Worm (Caenorhabditis elegans) whole organism, L4 larva: Measurements from ENCODE around the gene F49F1.15.
"Not testable (repeated sequence)": the region's sequence is repeated elsewhere in the genome, so short reads cannot be mapped to it uniquely, and the experiment has no call there.

ENCODE experiments used
- F37D6.2 ChIP-seq: sonication (generic microtip); optimal IDR thresholded peaks from 2 replicates; lab custom pipeline; 2016; ENCODE audit warnings: mild to moderate bottlenecking, missing genetic modification characterization, missing compliant biosample characterization
- Y105C5A.15 ChIP-seq: fragments of 200-800 bp; sonication (Bioruptor generic); IDR thresholded peaks from 2 replicates; pipeline ENCODE4 v1.3.6; 2022; ENCODE audit warnings: missing genetic modification characterization, missing compliant biosample characterization
- Y5F2A.4 ChIP-seq: fragments of 200-800 bp; sonication (Bioruptor generic); optimal IDR thresholded peaks from 2 replicates; lab custom pipeline; 2018; ENCODE audit warnings: mild to moderate bottlenecking, missing genetic modification characterization, missing compliant biosample characterization
- aha-1 ChIP-seq: fragments of 150-350 bp; peaks from one replicate; lab custom pipeline; 2014; ENCODE audit warnings: missing biosample characterization, missing genetic modification characterization
- aly-2 ChIP-seq: sonication (generic microtip); optimal IDR thresholded peaks from 2 replicates; lab custom pipeline; 2018; ENCODE audit warnings: missing biosample characterization, missing genetic modification characterization
- ama-1 ChIP-seq: fragments of 150-350 bp; optimal IDR thresholded peaks from 2 replicates; lab custom pipeline; 2014; ENCODE audit warnings: inconsistent platforms, mixed read lengths
- ceh-20 ChIP-seq: fragments of 200-800 bp; sonication (Bioruptor generic); IDR thresholded peaks from 2 replicates; pipeline ENCODE4 v1.3.6; 2022; ENCODE audit warnings: missing genetic modification reagents, missing genetic modification characterization, missing compliant biosample characterization
- ceh-28 ChIP-seq: fragments of 150-350 bp; optimal IDR thresholded peaks from 2 replicates; lab custom pipeline; 2014; ENCODE audit warnings: missing biosample characterization, missing genetic modification reagents, missing genetic modification characterization
- ceh-32 ChIP-seq: sonication (generic microtip); optimal IDR thresholded peaks from 2 replicates; lab custom pipeline; 2016; ENCODE audit warnings: mild to moderate bottlenecking, missing genetic modification characterization, missing compliant biosample characterization; ENCODE audit not compliant: poor library complexity
- ceh-82 ChIP-seq: sonication (generic microtip); optimal IDR thresholded peaks from 2 replicates; lab custom pipeline; 2017; ENCODE audit warnings: missing biosample characterization, missing genetic modification characterization
- cey-2 ChIP-seq: sonication (generic microtip); optimal IDR thresholded peaks from 3 replicates; lab custom pipeline; 2017; ENCODE audit warnings: missing genetic modification characterization, mild to moderate bottlenecking, missing compliant biosample characterization, antibody characterized with exemption, borderline replicate concordance; ENCODE audit not compliant: insufficient read depth
- ctbp-1 ChIP-seq: fragments of 200-800 bp; sonication (Bioruptor generic); IDR thresholded peaks from 2 replicates; pipeline ENCODE4 v1.3.6; 2022; ENCODE audit warnings: missing genetic modification reagents, missing genetic modification characterization, missing compliant biosample characterization
- daf-8 ChIP-seq: fragments of 200-800 bp; sonication (Bioruptor generic); IDR thresholded peaks from 2 replicates; pipeline ENCODE4 v1.3.6; 2022; ENCODE audit warnings: missing genetic modification characterization, missing compliant biosample characterization
- dmd-8 ChIP-seq: fragments of 200-800 bp; sonication (Bioruptor generic); IDR thresholded peaks from 2 replicates; pipeline ENCODE4 v1.3.6; 2022; ENCODE audit warnings: missing genetic modification characterization, missing compliant biosample characterization
- duxl-1 ChIP-seq: sonication (generic microtip); optimal IDR thresholded peaks from 2 replicates; lab custom pipeline; 2016; ENCODE audit warnings: mild to moderate bottlenecking, missing genetic modification characterization, moderate library complexity, missing compliant biosample characterization; ENCODE audit not compliant: poor library complexity
- egl-27 ChIP-seq: sonication (generic microtip); optimal IDR thresholded peaks from 3 replicates; lab custom pipeline; 2017; ENCODE audit warnings: missing biosample characterization, missing genetic modification reagents, missing genetic modification characterization
- fos-1 ChIP-seq: fragments of 150-350 bp; optimal IDR thresholded peaks from 2 replicates; lab custom pipeline; 2014; ENCODE audit warnings: missing biosample characterization, missing genetic modification characterization
- gei-8 ChIP-seq: fragments of 200-800 bp; sonication (Bioruptor generic); optimal IDR thresholded peaks from 2 replicates; lab custom pipeline; 2018; ENCODE audit warnings: mild to moderate bottlenecking, missing genetic modification characterization, missing compliant biosample characterization
- hif-1 ChIP-seq, 2 experiments: sonication (generic microtip); optimal IDR thresholded peaks; 2 replicates each; lab custom pipeline; 2016 to 2017; ENCODE audit warnings: missing compliant biosample characterization in 2 of 2, missing genetic modification characterization in 2 of 2, missing genetic modification reagents in 2 of 2, missing genotype in 2 of 2, mild to moderate bottlenecking in 1 of 2
- hlh-30 ChIP-seq: sonication (generic microtip); optimal IDR thresholded peaks from 2 replicates; lab custom pipeline; 2017; ENCODE audit warnings: antibody characterized with exemption, mild to moderate bottlenecking, missing genetic modification characterization, missing compliant biosample characterization; ENCODE audit not compliant: insufficient read depth
- jun-1 ChIP-seq: fragments of 150-350 bp; optimal IDR thresholded peaks from 2 replicates; lab custom pipeline; 2014; ENCODE audit warnings: missing biosample characterization, missing genetic modification reagents, missing genetic modification characterization
- lin-13 ChIP-seq: fragments of 150-350 bp; optimal IDR thresholded peaks from 2 replicates; lab custom pipeline; 2014; ENCODE audit warnings: missing biosample characterization, missing genetic modification reagents, missing genetic modification characterization
- lin-39 ChIP-seq: fragments of 150-350 bp; optimal IDR thresholded peaks from 2 replicates; lab custom pipeline; 2014; ENCODE audit warnings: missing biosample characterization, missing genetic modification reagents, missing genetic modification characterization
- lir-3 ChIP-seq: sonication (generic microtip); optimal IDR thresholded peaks from 2 replicates; lab custom pipeline; 2016; ENCODE audit warnings: mild to moderate bottlenecking, missing genetic modification characterization, missing compliant biosample characterization
- madf-5 ChIP-seq, 2 experiments: fragments of 200-800 bp; sonication (Bioruptor generic); IDR thresholded peaks; 2 replicates each; pipeline ENCODE4 v1.3.6; 2022; ENCODE audit warnings: missing compliant biosample characterization in 2 of 2, missing genetic modification characterization in 2 of 2
- mdl-1 ChIP-seq, 2 experiments: fragments of 150-350 bp in 1 of 2; sonication (generic microtip) in 1 of 2; optimal IDR thresholded peaks; 2 replicates each; lab custom pipeline; 2014 to 2017; ENCODE audit warnings: missing biosample characterization in 2 of 2, missing genetic modification characterization in 2 of 2
- mep-1 ChIP-seq: fragments of 150-350 bp; sonication (generic microtip); optimal IDR thresholded peaks from 3 replicates; lab custom pipeline; 2014; ENCODE audit warnings: missing biosample characterization, missing genetic modification characterization
- nhr-111 ChIP-seq: fragments of 200-800 bp; sonication (Bioruptor generic); optimal IDR thresholded peaks from 2 replicates; lab custom pipeline; 2018; ENCODE audit warnings: mild to moderate bottlenecking, missing genetic modification characterization, missing compliant biosample characterization
- nhr-237 ChIP-seq: sonication (generic microtip); optimal IDR thresholded peaks from 2 replicates; lab custom pipeline; 2017; ENCODE audit warnings: missing biosample characterization, missing genetic modification characterization
- nhr-28 ChIP-seq: fragments of 150-350 bp; optimal IDR thresholded peaks from 2 replicates; lab custom pipeline; 2014; ENCODE audit warnings: missing biosample characterization, missing genetic modification characterization
- nhr-48 ChIP-seq: sonication (generic microtip); optimal IDR thresholded peaks from 2 replicates; lab custom pipeline; 2016; ENCODE audit warnings: mild to moderate bottlenecking, missing genetic modification characterization, missing compliant biosample characterization
- nhr-77 ChIP-seq: fragments of 150-350 bp; optimal IDR thresholded peaks from 2 replicates; lab custom pipeline; 2014; ENCODE audit warnings: missing biosample characterization, missing genetic modification characterization
- php-3 ChIP-seq: fragments of 200-800 bp; sonication (Bioruptor generic); IDR thresholded peaks from 2 replicates; pipeline ENCODE4 v1.3.6; 2022; ENCODE audit warnings: missing genetic modification reagents, missing genetic modification characterization, missing compliant biosample characterization
- saeg-2 ChIP-seq: fragments of 200-800 bp; sonication (Bioruptor generic); IDR thresholded peaks from 2 replicates; pipeline ENCODE4 v1.3.6; 2022; ENCODE audit warnings: missing genetic modification reagents, missing genetic modification characterization, missing compliant biosample characterization
- set-16 ChIP-seq: fragments of 200-800 bp; sonication (Bioruptor generic); IDR thresholded peaks from 2 replicates; pipeline ENCODE4 v1.3.6; 2022; ENCODE audit warnings: missing genetic modification reagents, missing genetic modification characterization, missing compliant biosample characterization
- skn-1 ChIP-seq: fragments of 150-350 bp; optimal IDR thresholded peaks from 2 replicates; lab custom pipeline; 2014; ENCODE audit warnings: missing biosample characterization, missing genetic modification characterization
- tag-97 ChIP-seq: fragments of 200-800 bp; sonication (Bioruptor generic); IDR thresholded peaks from 2 replicates; pipeline ENCODE4 v1.3.6; 2022; ENCODE audit warnings: missing genetic modification characterization, missing compliant biosample characterization
- tra-1 ChIP-seq: fragments of 200-800 bp; sonication (Bioruptor generic); IDR thresholded peaks from 2 replicates; pipeline ENCODE4 v1.3.6; 2022; ENCODE audit warnings: missing genetic modification reagents, missing genetic modification characterization, missing compliant biosample characterization
- unc-39 ChIP-seq: sonication (generic microtip); optimal IDR thresholded peaks from 2 replicates; lab custom pipeline; 2017; ENCODE audit warnings: missing biosample characterization, missing genetic modification characterization
- unc-62 ChIP-seq, 3 experiments: fragments of 150-350 bp in 1 of 3; sonication (generic microtip); optimal IDR thresholded peaks in 2 of 3; peaks in 1 of 3; 1 replicate in 1 of 3; 2 replicates in 2 of 3; lab custom pipeline; 2014 to 2017; ENCODE audit warnings: missing biosample characterization in 3 of 3, missing genetic modification characterization in 3 of 3, missing genetic modification reagents in 3 of 3, missing genotype in 1 of 3

F49F1.15 gene

ce11 chrIV:4144784-4145183 lies 30.4 kb upstream of the F49F1.15 start, which contains the start of gene R07C12.3:
R07C12.3 (plus strand) TSS chrIV:4145084.
- no peak for TF ChIP-seq skn-1 (tag; lab: Kevin White, UChicago)
- no peak for TF ChIP-seq daf-8
- TF ChIP-seq unc-62 (GFP tag; optimal IDR thresholded peaks at IDR 0.05 in 1 of 2; lab: Kevin White, UChicago) = peak in 1 of 2 experiments; percentile 36
- TF ChIP-seq unc-62 (tag; optimal IDR thresholded peaks at IDR 0.05; lab: Kevin White, UChicago) = no peak

ce11 chrIV:4142986-4143385 lies 28.6 kb upstream of the F49F1.15 start, which contains the start of gene F49F1.12:
F49F1.12 (minus strand) TSS chrIV:4143086.
- not testable (repeated sequence) for TF ChIP-seq php-3 (GFP tag; lab: Robert Waterston, UW); cey-2; egl-27 (tag; lab: Kevin White, UChicago)
- TF ChIP-seq, all 104 proteins: peak for 0; not testable (repeated sequence) for 104

ce11 chrIV:4141311-4141710 lies 26.9 kb upstream of the F49F1.15 start, which contains the start of gene F49F1.11:
F49F1.11 (minus strand) TSS chrIV:4141411.
- no peak for TF ChIP-seq nhr-28
- no peak for TF ChIP-seq set-16 (GFP tag; lab: Robert Waterston, UW)
- TF ChIP-seq nhr-111 (GFP tag; lab: Kevin White, UChicago) = no peak
- TF ChIP-seq aly-2 (tag; lab: Kevin White, UChicago) = no peak
- no peak for TF ChIP-seq hif-1 (tag; optimal IDR thresholded peaks at IDR 0.05; lab: Kevin White, UChicago)
- TF ChIP-seq aha-1 = no peak
- TF ChIP-seq, all 104 proteins: peak for 0

- no peak for TF ChIP-seq mep-1 (tag; lab: Kevin White, UChicago)
- TF ChIP-seq Y5F2A.4 (GFP tag; lab: Kevin White, UChicago) = no peak
- TF ChIP-seq tag-97 = no peak
- no peak for TF ChIP-seq saeg-2 (GFP tag; lab: Robert Waterston, UW)
- TF ChIP-seq nhr-237 (tag; lab: Kevin White, UChicago) = no peak
- TF ChIP-seq ceh-20 (GFP tag; lab: Robert Waterston, UW) = no peak
- TF ChIP-seq daf-8 = no peak
- no peak for TF ChIP-seq F37D6.2 (tag; lab: Kevin White, UChicago)
- TF ChIP-seq jun-1 = no peak
- no peak for TF ChIP-seq fos-1
- TF ChIP-seq lir-3 (tag; lab: Kevin White, UChicago) = no peak
- no peak for TF ChIP-seq ceh-82 (tag; lab: Kevin White, UChicago)
- no peak for TF ChIP-seq dmd-8 (GFP tag; lab: Robert Waterston, UW)
- no peak for TF ChIP-seq hlh-30 (tag; lab: Kevin White, UChicago)
Measured at ce11 chrIV:4140265-4140664, 25.8 kb upstream of the F49F1.15 start, which contains the start of gene F49F1.18. F49F1.18 (minus strand) TSS chrIV:4140365.

ce11 chrIV:4139022-4139421 lies 24.6 kb upstream of the F49F1.15 start, which contains the start of gene F49F1.10:
F49F1.10 (minus strand) TSS chrIV:4139122.
- TF ChIP-seq mdl-1 (tag; optimal IDR thresholded peaks at IDR 0.05; lab: Kevin White, UChicago) (no peak), daf-8 (no peak), duxl-1 (no peak), nhr-48 (no peak), Y105C5A.15 (GFP tag; lab: Robert Waterston, UW) (no peak), jun-1 (no peak), tra-1 (no peak), ceh-28 (tag; lab: Kevin White, UChicago) (no peak), saeg-2 (GFP tag; lab: Robert Waterston, UW) (no peak), gei-8 (GFP tag; lab: Kevin White, UChicago) (no peak), ctbp-1 (GFP tag; lab: Robert Waterston, UW) (no peak), nhr-77 (no peak), lin-39 (tag; lab: Kevin White, UChicago) (no peak), madf-5 (GFP tag; IDR thresholded peaks at IDR 0.05; lab: Robert Waterston, UW) (no peak), ama-1 (no peak), php-3 (GFP tag; lab: Robert Waterston, UW) (no peak), ceh-32 (tag; lab: Kevin White, UChicago) (no peak), unc-39 (tag; lab: Kevin White, UChicago) (no peak), lin-13 (GFP tag; lab: Kevin White, UChicago) (no peak)
